Worm (Caenorhabditis elegans) whole organism, early embryonic: ENCODE data around the gene F38A5.2.

Experiments
- F13C5.2 ChIP-seq: sonication (generic microtip); optimal IDR thresholded peaks from 2 replicates; lab custom pipeline; 2017; ENCODE audit warnings: mild to moderate bottlenecking, missing genetic modification characterization, inconsistent platforms, missing compliant biosample characterization
- aly-1 ChIP-seq: sonication (generic microtip); optimal IDR thresholded peaks from 2 replicates; lab custom pipeline; 2016; ENCODE audit warnings: missing genetic modification characterization, missing compliant biosample characterization
- ama-1 ChIP-seq: fragments of 150-350 bp; optimal IDR thresholded peaks from 2 replicates; lab custom pipeline; 2014
- flt-1 ChIP-seq: fragments of 200-800 bp; sonication (Bioruptor generic); IDR thresholded peaks from 2 replicates; pipeline ENCODE4 v1.3.6; 2022; ENCODE audit warnings: missing genetic modification characterization, missing compliant biosample characterization
- tra-4 ChIP-seq: sonication (generic microtip); optimal IDR thresholded peaks from 2 replicates; lab custom pipeline; 2017; ENCODE audit warnings: missing genetic modification characterization, missing compliant biosample characterization

ce11 chrIV:6577914-6578313 lies 7.3 kb downstream of the F38A5.2 start, which contains the start of gene C43G2.3:
- TF ChIP-seq F13C5.2 (tag; lab: Kevin White, UChicago) (no peak), aly-1 (no peak), ama-1 (lab: Kevin White, UChicago) (no peak), flt-1 (GFP tag; lab: Robert Waterston, UW) (no peak), tra-4 (tag; lab: Kevin White, UChicago) (no peak)
